Worm (Caenorhabditis elegans) whole organism, L4 larva: ENCODE measurements around the gene C38D4.7.

Experiments used
- F44E2.7 ChIP-seq: fragments of 200-800 bp; sonication (Bioruptor generic); IDR thresholded peaks from 2 replicates; pipeline ENCODE4 v2.1.2; 2022; ENCODE audit warnings: missing genetic modification characterization, missing compliant biosample characterization
- Y105C5A.15 ChIP-seq: fragments of 200-800 bp; sonication (Bioruptor generic); IDR thresholded peaks from 2 replicates; pipeline ENCODE4 v1.3.6; 2022; ENCODE audit warnings: missing genetic modification characterization, missing compliant biosample characterization
- Y5F2A.4 ChIP-seq: fragments of 200-800 bp; sonication (Bioruptor generic); optimal IDR thresholded peaks from 2 replicates; lab custom pipeline; 2018; ENCODE audit warnings: mild to moderate bottlenecking, missing genetic modification characterization, missing compliant biosample characterization
- aly-2 ChIP-seq: sonication (generic microtip); optimal IDR thresholded peaks from 2 replicates; lab custom pipeline; 2018; ENCODE audit warnings: missing biosample characterization, missing genetic modification characterization
- ama-1 ChIP-seq: fragments of 150-350 bp; optimal IDR thresholded peaks from 2 replicates; lab custom pipeline; 2014; ENCODE audit warnings: inconsistent platforms, mixed read lengths
- ceh-20 ChIP-seq: fragments of 200-800 bp; sonication (Bioruptor generic); IDR thresholded peaks from 2 replicates; pipeline ENCODE4 v1.3.6; 2022; ENCODE audit warnings: missing genetic modification reagents, missing genetic modification characterization, missing compliant biosample characterization
- ceh-28 ChIP-seq: fragments of 150-350 bp; optimal IDR thresholded peaks from 2 replicates; lab custom pipeline; 2014; ENCODE audit warnings: missing biosample characterization, missing genetic modification reagents, missing genetic modification characterization
- ceh-82 ChIP-seq: sonication (generic microtip); optimal IDR thresholded peaks from 2 replicates; lab custom pipeline; 2017; ENCODE audit warnings: missing biosample characterization, missing genetic modification characterization
- daf-12 ChIP-seq: fragments of 150-350 bp; optimal IDR thresholded peaks from 2 replicates; lab custom pipeline; 2014; ENCODE audit warnings: missing biosample characterization, missing genetic modification reagents, missing genetic modification characterization
- daf-19 ChIP-seq: fragments of 200-800 bp; sonication (Bioruptor generic); conservative IDR thresholded peaks from 2 replicates; pipeline ENCODE4 v1.3.6; 2022; ENCODE audit warnings: missing genetic modification characterization, missing compliant biosample characterization
- daf-8 ChIP-seq: fragments of 200-800 bp; sonication (Bioruptor generic); IDR thresholded peaks from 2 replicates; pipeline ENCODE4 v1.3.6; 2022; ENCODE audit warnings: missing genetic modification characterization, missing compliant biosample characterization
- duxl-1 ChIP-seq: sonication (generic microtip); optimal IDR thresholded peaks from 2 replicates; lab custom pipeline; 2016; ENCODE audit warnings: mild to moderate bottlenecking, missing genetic modification characterization, moderate library complexity, missing compliant biosample characterization; ENCODE audit not compliant: poor library complexity
- fkh-10 ChIP-seq: fragments of 150-350 bp; optimal IDR thresholded peaks from 2 replicates; lab custom pipeline; 2014; ENCODE audit warnings: missing biosample characterization, missing genetic modification reagents, missing genetic modification characterization
- gei-8 ChIP-seq: fragments of 200-800 bp; sonication (Bioruptor generic); optimal IDR thresholded peaks from 2 replicates; lab custom pipeline; 2018; ENCODE audit warnings: mild to moderate bottlenecking, missing genetic modification characterization, missing compliant biosample characterization
- hlh-11 ChIP-seq: fragments of 200-800 bp; sonication (Bioruptor generic); optimal IDR thresholded peaks from 2 replicates; lab custom pipeline; 2018; ENCODE audit warnings: mild to moderate bottlenecking, missing genetic modification characterization, missing compliant biosample characterization
- hlh-30 ChIP-seq: sonication (generic microtip); optimal IDR thresholded peaks from 2 replicates; lab custom pipeline; 2017; ENCODE audit warnings: antibody characterized with exemption, mild to moderate bottlenecking, missing genetic modification characterization, missing compliant biosample characterization; ENCODE audit not compliant: insufficient read depth
- hmg-1.1 ChIP-seq: fragments of 200-800 bp; sonication (Bioruptor generic); IDR thresholded peaks from 2 replicates; pipeline ENCODE4 v1.3.6; 2022; ENCODE audit warnings: missing genetic modification reagents, missing genetic modification characterization, missing compliant biosample characterization
- lim-7 ChIP-seq: fragments of 200-800 bp; sonication (Bioruptor generic); IDR thresholded peaks from 2 replicates; pipeline ENCODE4 v1.3.6; 2022; ENCODE audit warnings: missing genetic modification characterization, missing compliant biosample characterization
- lin-1 ChIP-seq: fragments of 200-800 bp; sonication (Bioruptor generic); IDR thresholded peaks from 2 replicates; pipeline ENCODE4 v1.3.6; 2022; ENCODE audit warnings: missing genetic modification reagents, missing genetic modification characterization, missing compliant biosample characterization
- lin-13 ChIP-seq: fragments of 150-350 bp; optimal IDR thresholded peaks from 2 replicates; lab custom pipeline; 2014; ENCODE audit warnings: missing biosample characterization, missing genetic modification reagents, missing genetic modification characterization
- lin-29 ChIP-seq: fragments of 200-800 bp; sonication (Bioruptor generic); IDR thresholded peaks from 2 replicates; pipeline ENCODE4 v1.3.6; 2022; ENCODE audit warnings: missing genetic modification reagents, missing genetic modification characterization, missing compliant biosample characterization
- lin-38 ChIP-seq: fragments of 200-800 bp; sonication (Bioruptor generic); IDR thresholded peaks from 2 replicates; pipeline ENCODE4 v1.3.6; 2022; ENCODE audit warnings: missing genetic modification reagents, missing genetic modification characterization, missing compliant biosample characterization
- lir-3 ChIP-seq: sonication (generic microtip); optimal IDR thresholded peaks from 2 replicates; lab custom pipeline; 2016; ENCODE audit warnings: mild to moderate bottlenecking, missing genetic modification characterization, missing compliant biosample characterization
- mdl-1 ChIP-seq, 2 experiments: fragments of 150-350 bp in 1 of 2; sonication (generic microtip) in 1 of 2; optimal IDR thresholded peaks; 2 replicates each; lab custom pipeline; 2014 to 2017; ENCODE audit warnings: missing biosample characterization in 2 of 2, missing genetic modification characterization in 2 of 2
- mdt-29 ChIP-seq: fragments of 200-800 bp; sonication (Bioruptor generic); IDR thresholded peaks from 2 replicates; pipeline ENCODE4 v1.3.6; 2022; ENCODE audit warnings: missing genetic modification reagents, missing genetic modification characterization, missing compliant biosample characterization
- mes-2 ChIP-seq: sonication (generic microtip); optimal IDR thresholded peaks from 2 replicates; lab custom pipeline; 2016; ENCODE audit warnings: missing genotype, mild to moderate bottlenecking, missing genetic modification characterization, missing compliant biosample characterization; ENCODE audit not compliant: poor library complexity, severe bottlenecking
- mxl-3 ChIP-seq: fragments of 200-800 bp; sonication (Bioruptor generic); optimal IDR thresholded peaks from 2 replicates; lab custom pipeline; 2018; ENCODE audit warnings: mild to moderate bottlenecking, missing genetic modification characterization, missing compliant biosample characterization
- nhr-111 ChIP-seq: fragments of 200-800 bp; sonication (Bioruptor generic); optimal IDR thresholded peaks from 2 replicates; lab custom pipeline; 2018; ENCODE audit warnings: mild to moderate bottlenecking, missing genetic modification characterization, missing compliant biosample characterization
- nhr-25 ChIP-seq: sonication (generic microtip); optimal IDR thresholded peaks from 2 replicates; lab custom pipeline; 2017; ENCODE audit warnings: missing genetic modification characterization, mild to moderate bottlenecking, missing compliant biosample characterization, antibody characterized with exemption, moderate library complexity, borderline replicate concordance; ENCODE audit not compliant: insufficient read depth
- nhr-6 ChIP-seq: fragments of 150-350 bp; optimal IDR thresholded peaks from 2 replicates; lab custom pipeline; 2014; ENCODE audit warnings: missing biosample characterization, missing genetic modification characterization
- nhr-76 ChIP-seq: fragments of 150-350 bp; optimal IDR thresholded peaks from 2 replicates; lab custom pipeline; 2014; ENCODE audit warnings: missing biosample characterization, missing genetic modification characterization
- php-3 ChIP-seq: fragments of 200-800 bp; sonication (Bioruptor generic); IDR thresholded peaks from 2 replicates; pipeline ENCODE4 v1.3.6; 2022; ENCODE audit warnings: missing genetic modification reagents, missing genetic modification characterization, missing compliant biosample characterization
- saeg-2 ChIP-seq: fragments of 200-800 bp; sonication (Bioruptor generic); IDR thresholded peaks from 2 replicates; pipeline ENCODE4 v1.3.6; 2022; ENCODE audit warnings: missing genetic modification reagents, missing genetic modification characterization, missing compliant biosample characterization
- sdz-12 ChIP-seq: fragments of 200-800 bp; sonication (Bioruptor generic); optimal IDR thresholded peaks from 2 replicates; lab custom pipeline; 2018; ENCODE audit warnings: mild to moderate bottlenecking, missing genetic modification characterization, missing compliant biosample characterization
- spr-3 ChIP-seq: fragments of 200-800 bp; sonication (Bioruptor generic); optimal IDR thresholded peaks from 2 replicates; lab custom pipeline; 2018; ENCODE audit warnings: mild to moderate bottlenecking, missing genetic modification characterization, missing compliant biosample characterization
- tag-97 ChIP-seq: fragments of 200-800 bp; sonication (Bioruptor generic); IDR thresholded peaks from 2 replicates; pipeline ENCODE4 v1.3.6; 2022; ENCODE audit warnings: missing genetic modification characterization, missing compliant biosample characterization
- unc-39 ChIP-seq: sonication (generic microtip); optimal IDR thresholded peaks from 2 replicates; lab custom pipeline; 2017; ENCODE audit warnings: missing biosample characterization, missing genetic modification characterization
- unc-62 ChIP-seq, 3 experiments: fragments of 150-350 bp in 1 of 3; sonication (generic microtip); optimal IDR thresholded peaks in 2 of 3; peaks in 1 of 3; 1 replicate in 1 of 3; 2 replicates in 2 of 3; lab custom pipeline; 2014 to 2017; ENCODE audit warnings: missing biosample characterization in 3 of 3, missing genetic modification characterization in 3 of 3, missing genetic modification reagents in 3 of 3, missing genotype in 1 of 3
- zip-11 ChIP-seq: fragments of 200-800 bp; sonication (Bioruptor generic); IDR thresholded peaks from 2 replicates; pipeline ENCODE4 v1.3.6; 2022; ENCODE audit warnings: missing genetic modification characterization, missing compliant biosample characterization
- ztf-11 ChIP-seq: fragments of 150-350 bp; optimal IDR thresholded peaks from 2 replicates; lab custom pipeline; 2014; ENCODE audit warnings: missing biosample characterization, missing genetic modification characterization

The C38D4.7 gene

DNA sequence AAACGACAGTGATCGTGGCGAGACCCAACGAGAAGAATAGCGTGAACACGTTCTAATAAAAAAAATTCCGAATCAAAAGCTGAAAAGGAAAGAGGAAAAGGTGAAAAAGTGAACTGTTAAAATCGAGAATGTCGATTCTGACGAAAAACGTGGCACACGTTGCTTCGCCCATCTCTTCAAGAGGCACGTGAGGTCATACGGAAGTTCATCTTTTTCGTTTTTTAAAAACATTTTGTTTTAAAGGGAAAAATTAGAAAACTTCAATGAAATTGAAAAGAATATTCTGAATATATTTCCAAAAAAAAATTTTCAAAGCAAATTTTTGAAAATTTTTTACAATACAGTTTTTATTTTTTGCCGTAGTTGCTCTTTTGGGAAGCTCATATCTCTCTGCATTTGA lies at the start of gene C38D4.7:
Gene C38D4.7 (minus strand): TSS at position 101 of the 400 bp plus-strand sequence.
- TF ChIP-seq gei-8 (GFP tag; lab: Kevin White, UChicago), result no peak
- TF ChIP-seq fkh-10 (GFP tag; lab: Kevin White, UChicago), result no peak
- TF ChIP-seq nhr-25 (tag; lab: Kevin White, UChicago), result no peak
- TF ChIP-seq tag-97 (GFP tag; lab: Robert Waterston, UW), result no peak
- no peak for TF ChIP-seq mdl-1 (tag; optimal IDR thresholded peaks at IDR 0.05; lab: Kevin White, UChicago)
- no peak for TF ChIP-seq spr-3 (GFP tag; lab: Kevin White, UChicago)
- TF ChIP-seq aly-2 (tag; lab: Kevin White, UChicago), result no peak
- no peak for TF ChIP-seq ceh-82 (tag; lab: Kevin White, UChicago)
- TF ChIP-seq Y5F2A.4 (GFP tag; lab: Kevin White, UChicago), result no peak
- no peak for TF ChIP-seq lin-29 (GFP tag; lab: Robert Waterston, UW)
- TF ChIP-seq lir-3 (tag; lab: Kevin White, UChicago), result no peak
- no peak for TF ChIP-seq mes-2 (tag; lab: Kevin White, UChicago)
- no peak for TF ChIP-seq nhr-76 (tag; lab: Kevin White, UChicago)
- no peak for TF ChIP-seq hmg-1.1 (GFP tag; lab: Robert Waterston, UW)
- TF ChIP-seq mxl-3 (GFP tag; lab: Kevin White, UChicago), result no peak
- TF ChIP-seq daf-12 (tag; lab: Kevin White, UChicago), result no peak
- TF ChIP-seq daf-19 (GFP tag; lab: Robert Waterston, UW), result no peak
- TF ChIP-seq lin-1 (GFP tag; lab: Robert Waterston, UW), result no peak
- no peak for TF ChIP-seq zip-11 (GFP tag; lab: Robert Waterston, UW)
- TF ChIP-seq nhr-6 (tag; lab: Kevin White, UChicago), result no peak

DNA sequence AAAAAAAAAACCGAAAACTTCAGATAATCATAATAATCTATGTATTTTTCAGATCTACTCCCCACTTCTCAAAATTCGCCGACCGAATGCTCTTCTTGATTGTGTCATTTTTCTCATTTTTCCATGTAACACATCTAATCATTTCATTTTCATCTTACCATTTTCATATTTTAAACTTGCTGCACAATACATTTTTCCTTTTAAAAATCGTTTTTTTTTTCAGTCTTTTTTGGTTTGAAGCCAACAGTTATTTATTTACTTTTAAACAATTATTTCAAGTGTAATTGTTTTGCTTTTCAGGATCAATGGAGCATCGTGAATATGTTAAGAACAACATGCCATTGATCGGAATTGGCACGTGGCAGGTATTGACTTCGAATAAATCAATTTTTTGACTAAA lies 47.9 kb upstream of the C38D4.7 start, which contains the start of gene C35D10.6:
Gene C35D10.6 (plus strand): TSS at position 301 of the 400 bp plus-strand sequence.
- TF ChIP-seq gei-8 (GFP tag; lab: Kevin White, UChicago), result no peak
- no peak for TF ChIP-seq ceh-28 (tag; lab: Kevin White, UChicago)
- no peak for TF ChIP-seq ztf-11 (tag; lab: Kevin White, UChicago)
- no peak for TF ChIP-seq nhr-111 (GFP tag; lab: Kevin White, UChicago)
- TF ChIP-seq Y105C5A.15 (GFP tag; lab: Robert Waterston, UW), result no peak
- TF ChIP-seq ceh-20, result no peak
- no peak for TF ChIP-seq sdz-12 (GFP tag; lab: Kevin White, UChicago)

DNA sequence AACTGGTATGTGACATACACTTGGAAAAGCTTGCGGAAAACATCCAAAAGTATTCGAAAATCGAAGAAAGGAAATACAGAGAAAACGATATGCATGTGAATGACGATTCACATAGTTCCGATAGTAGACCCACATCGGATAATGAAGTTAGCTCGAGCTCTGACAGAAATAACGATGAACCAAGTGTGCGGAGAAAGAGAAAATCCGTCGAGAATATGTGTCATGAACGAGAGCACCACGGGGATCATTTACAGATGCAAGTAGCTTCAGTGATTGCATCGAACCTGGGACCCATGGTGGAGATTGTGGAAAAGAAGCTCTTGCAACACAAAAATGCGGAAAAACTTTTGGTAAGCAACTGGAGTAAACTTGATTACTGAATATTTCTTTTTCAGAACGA lies 45.9 kb upstream of the C38D4.7 start:
- TF ChIP-seq ama-1, result no peak
- peak in 1 of 2 experiments; percentile 98 for TF ChIP-seq unc-62 (GFP tag; optimal IDR thresholded peaks at IDR 0.05 in 1 of 2; lab: Kevin White, UChicago)
- no peak for TF ChIP-seq unc-62 (tag; optimal IDR thresholded peaks at IDR 0.05; lab: Kevin White, UChicago)
- TF ChIP-seq, all 104 proteins: peak for 1

DNA sequence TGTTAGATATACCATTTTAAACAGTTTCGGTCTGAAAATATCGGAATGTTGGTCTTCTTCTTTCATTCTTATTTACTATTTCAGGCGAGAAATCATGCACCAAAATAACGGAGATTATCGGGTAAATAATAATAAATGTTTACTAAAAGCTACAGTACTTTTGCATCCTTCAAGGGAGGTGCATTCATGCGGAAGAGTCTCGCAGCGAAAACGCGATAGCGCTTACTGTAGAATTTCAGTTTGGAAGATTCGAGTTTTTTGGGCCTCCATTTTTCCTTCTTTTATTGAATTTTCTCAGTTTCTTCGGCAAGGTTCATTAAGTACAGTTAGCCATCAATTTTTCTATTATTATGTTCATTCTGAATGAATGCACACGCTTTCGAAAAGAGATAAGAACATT lies 45.0 kb upstream of the C38D4.7 start, which contains the start of gene C35D10.7:
Gene C35D10.7 (plus strand): TSS at position 85 of the 400 bp plus-strand sequence.
- TF ChIP-seq hlh-11 (tag; lab: Kevin White, UChicago) (no peak), lin-38 (GFP tag; lab: Robert Waterston, UW) (peak; percentile 35; the same call in 1 of the 2 replicates)

DNA sequence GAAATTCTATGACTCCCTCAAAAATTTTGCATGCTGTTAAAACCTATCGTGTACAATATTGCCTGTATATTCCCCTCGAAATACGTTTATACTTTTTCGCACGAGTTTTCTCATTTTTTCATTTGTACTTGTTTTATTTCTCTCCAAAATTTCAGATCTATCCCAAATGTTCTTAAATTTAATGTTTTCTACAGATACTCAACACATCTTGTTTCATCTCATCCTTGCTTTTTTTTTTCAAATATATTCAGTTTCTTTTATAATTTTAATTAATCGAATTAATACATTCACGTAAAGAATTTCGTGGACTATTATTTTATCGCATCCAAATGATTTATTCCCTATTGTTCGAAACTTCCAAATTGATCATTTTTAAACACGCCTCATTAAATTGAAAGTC lies 43.8 kb upstream of the C38D4.7 start, which contains the start of gene C35D10.8:
Gene C35D10.8 (plus strand): TSS at position 301 of the 400 bp plus-strand sequence.
- TF ChIP-seq unc-39, result no peak
- TF ChIP-seq lim-7 (GFP tag; lab: Robert Waterston, UW), result no peak
- TF ChIP-seq daf-8 (GFP tag; lab: Robert Waterston, UW), result no peak
- no peak for TF ChIP-seq mes-2 (tag; lab: Kevin White, UChicago)
- TF ChIP-seq hlh-30, result no peak
- no peak for TF ChIP-seq duxl-1 (tag; lab: Kevin White, UChicago)
- TF ChIP-seq F44E2.7, result no peak
- no peak for TF ChIP-seq lin-13 (GFP tag; lab: Kevin White, UChicago)
- no peak for TF ChIP-seq lin-38 (GFP tag; lab: Robert Waterston, UW)
- TF ChIP-seq php-3 (GFP tag; lab: Robert Waterston, UW), result no peak
- no peak for TF ChIP-seq saeg-2 (GFP tag; lab: Robert Waterston, UW)
- TF ChIP-seq mdt-29 (GFP tag; lab: Robert Waterston, UW), result no peak
